Worm (Caenorhabditis elegans): ENCODE measurements around the gene rps-12.

rps-12 gene

ce11 chrIII:5706077-5706627 lies 27.1 kb downstream of the rps-12 start, which contains the start of gene rpl-23:
Gene rpl-23 (minus strand): TSS chrIII:5706127.
- peak; percentile 54 for TF ChIP-seq cog-1 (tag; optimal IDR thresholded peaks at IDR 0.05)
- TF ChIP-seq flt-1 (GFP tag; IDR thresholded peaks at IDR 0.05) = peak; percentile 66
- no peak for TF ChIP-seq ztf-23 (GFP tag; IDR thresholded peaks at IDR 0.05)
- peak; percentile 96 for TF ChIP-seq T22C8.4 (GFP tag; IDR thresholded peaks at IDR 0.05)
- no peak for TF ChIP-seq tab-1 (GFP tag; IDR thresholded peaks at IDR 0.05)

ce11 chrIII:5707546-5707945 lies 28.4 kb downstream of the rps-12 start:
- no peak for TF ChIP-seq T22C8.4 (GFP tag; IDR thresholded peaks at IDR 0.05)

ce11 chrIII:5708024-5708423 lies 28.9 kb downstream of the rps-12 start:
- TF ChIP-seq med-1 (GFP tag; optimal IDR thresholded peaks at IDR 0.05; ENCODE audit: insufficient read depth) (no peak), T22C8.4 (GFP tag; IDR thresholded peaks at IDR 0.05) (no peak)

- TF ChIP-seq T22C8.4 (GFP tag; IDR thresholded peaks at IDR 0.05) = no peak
Observed at ce11 chrIII:5709224-5709623, 30.1 kb downstream of the rps-12 start, which contains the start of gene hpo-28. Gene hpo-28 (minus strand): TSS chrIII:5709324.

ce11 chrIII:5710045-5710444 lies 30.9 kb downstream of the rps-12 start, which contains the start of gene B0336.12:
Gene B0336.12 (minus strand): TSS chrIII:5710145.
- TF ChIP-seq med-1 (GFP tag; optimal IDR thresholded peaks at IDR 0.05; ENCODE audit: insufficient read depth) = no peak
- TF ChIP-seq ref-1 (GFP tag; conservative IDR thresholded peaks at IDR 0.05) = no peak
- no peak for TF ChIP-seq flt-1 (GFP tag; IDR thresholded peaks at IDR 0.05)
- TF ChIP-seq cog-1 (tag; optimal IDR thresholded peaks at IDR 0.05) = no peak
- TF ChIP-seq ztf-23 (GFP tag; IDR thresholded peaks at IDR 0.05) = no peak
- no peak for TF ChIP-seq T22C8.4 (GFP tag; IDR thresholded peaks at IDR 0.05)
- no peak for TF ChIP-seq tab-1 (GFP tag; IDR thresholded peaks at IDR 0.05)
- no peak for TF ChIP-seq klf-2 (GFP tag; conservative IDR thresholded peaks at IDR 0.05)
- no peak for TF ChIP-seq ztf-29 (GFP tag; IDR thresholded peaks at IDR 0.05)

ce11 chrIII:5710676-5711075 lies 31.6 kb downstream of the rps-12 start:
- TF ChIP-seq ref-1 (GFP tag; conservative IDR thresholded peaks at IDR 0.05) (no peak), tab-1 (GFP tag; IDR thresholded peaks at IDR 0.05) (no peak), klf-2 (GFP tag; conservative IDR thresholded peaks at IDR 0.05) (no peak), ztf-23 (GFP tag; IDR thresholded peaks at IDR 0.05) (no peak), T22C8.4 (GFP tag; IDR thresholded peaks at IDR 0.05) (no peak), ztf-29 (GFP tag; IDR thresholded peaks at IDR 0.05) (no peak), flt-1 (GFP tag; IDR thresholded peaks at IDR 0.05) (no peak), med-1 (GFP tag; optimal IDR thresholded peaks at IDR 0.05; ENCODE audit: insufficient read depth) (no peak), cog-1 (tag; optimal IDR thresholded peaks at IDR 0.05) (no peak)

- no peak for TF ChIP-seq ztf-23 (GFP tag; IDR thresholded peaks at IDR 0.05)
- no peak for TF ChIP-seq med-1 (GFP tag; optimal IDR thresholded peaks at IDR 0.05; ENCODE audit: insufficient read depth)
- TF ChIP-seq klf-2 (GFP tag; conservative IDR thresholded peaks at IDR 0.05) = no peak
- TF ChIP-seq T22C8.4 (GFP tag; IDR thresholded peaks at IDR 0.05) = no peak
- TF ChIP-seq ztf-29 (GFP tag; IDR thresholded peaks at IDR 0.05) = no peak
- no peak for TF ChIP-seq tab-1 (GFP tag; IDR thresholded peaks at IDR 0.05)
- TF ChIP-seq ref-1 (GFP tag; conservative IDR thresholded peaks at IDR 0.05) = no peak
- no peak for TF ChIP-seq cog-1 (tag; optimal IDR thresholded peaks at IDR 0.05)
Observed at ce11 chrIII:5711242-5711641, 32.1 kb downstream of the rps-12 start, which contains the start of gene rbm-26. Gene rbm-26 (plus strand): TSS chrIII:5711542.

ce11 chrIII:5711881-5712643 lies 33.0 kb downstream of the rps-12 start:
- no peak for TF ChIP-seq ref-1 (GFP tag; conservative IDR thresholded peaks at IDR 0.05)
- TF ChIP-seq med-1 (GFP tag; optimal IDR thresholded peaks at IDR 0.05; ENCODE audit: insufficient read depth) = no peak
- TF ChIP-seq tab-1 (GFP tag; IDR thresholded peaks at IDR 0.05) = no peak
- TF ChIP-seq cog-1 (tag; optimal IDR thresholded peaks at IDR 0.05) = no peak
- no peak for TF ChIP-seq ztf-29 (GFP tag; IDR thresholded peaks at IDR 0.05)
- TF ChIP-seq T22C8.4 (GFP tag; IDR thresholded peaks at IDR 0.05) = no peak
- no peak for TF ChIP-seq ztf-23 (GFP tag; IDR thresholded peaks at IDR 0.05)
- no peak for TF ChIP-seq klf-2 (GFP tag; conservative IDR thresholded peaks at IDR 0.05)
- no peak for TF ChIP-seq flt-1 (GFP tag; IDR thresholded peaks at IDR 0.05)

- TF ChIP-seq ztf-29 (GFP tag; IDR thresholded peaks at IDR 0.05) (no peak), T22C8.4 (GFP tag; IDR thresholded peaks at IDR 0.05) (no peak), tab-1 (GFP tag; IDR thresholded peaks at IDR 0.05) (no peak), flt-1 (GFP tag; IDR thresholded peaks at IDR 0.05) (no peak), ztf-23 (GFP tag; IDR thresholded peaks at IDR 0.05) (no peak), cog-1 (tag; optimal IDR thresholded peaks at IDR 0.05) (no peak), med-1 (GFP tag; optimal IDR thresholded peaks at IDR 0.05; ENCODE audit: insufficient read depth) (no peak)
Observed at ce11 chrIII:5714230-5714983, 35.3 kb downstream of the rps-12 start, which contains the start of gene arf-1. Gene arf-1 (plus strand): TSS chrIII:5714886.

ce11 chrIII:5714984-5715454 lies 35.9 kb downstream of the rps-12 start:
- TF ChIP-seq ztf-23 (GFP tag; IDR thresholded peaks at IDR 0.05) = no peak
- TF ChIP-seq flt-1 (GFP tag; IDR thresholded peaks at IDR 0.05) = peak; percentile 15; the same call in 1 of the 2 replicates
